Worm (Caenorhabditis elegans) whole organism, mixed stage, embryonic: ENCODE measurements around the gene pqe-1.
A peak's percentile ranks its signal among the peaks of the same experiment; 100 is the strongest.

Experiments used
- bed-3 ChIP-seq: fragments of 200-800 bp; sonication (Bioruptor generic); optimal IDR thresholded peaks from 3 replicates; lab custom pipeline; 2018; ENCODE audit warnings: mild to moderate bottlenecking, missing genetic modification characterization, moderate library complexity, missing compliant biosample characterization
- blmp-1 ChIP-seq: fragments of 150-350 bp; optimal IDR thresholded peaks from 2 replicates; lab custom pipeline; 2014; ENCODE audit warnings: missing biosample characterization, missing genetic modification characterization
- ceh-39 ChIP-seq: fragments of 150-350 bp; optimal IDR thresholded peaks from 2 replicates; lab custom pipeline; 2014; ENCODE audit warnings: missing biosample characterization, missing genetic modification characterization
- ceh-43 ChIP-seq: fragments of 200-800 bp; sonication (Bioruptor generic); optimal IDR thresholded peaks from 2 replicates; lab custom pipeline; 2018; ENCODE audit warnings: mild to moderate bottlenecking, missing genetic modification characterization, moderate library complexity, missing compliant biosample characterization
- ceh-83 ChIP-seq: fragments of 200-800 bp; sonication (Bioruptor generic); optimal IDR thresholded peaks from 2 replicates; lab custom pipeline; 2018; ENCODE audit warnings: mild to moderate bottlenecking, missing genetic modification characterization, missing compliant biosample characterization
- ces-1 ChIP-seq: fragments of 150-350 bp; optimal IDR thresholded peaks from 2 replicates; lab custom pipeline; 2014; ENCODE audit warnings: missing biosample characterization, missing genetic modification reagents, missing genetic modification characterization
- cnd-1 ChIP-seq: fragments of 200-800 bp; sonication (Bioruptor generic); optimal IDR thresholded peaks from 2 replicates; lab custom pipeline; 2018; ENCODE audit warnings: mild to moderate bottlenecking, missing genetic modification characterization, missing compliant biosample characterization
- drap-1 ChIP-seq: fragments of 200-800 bp; sonication (Bioruptor generic); optimal IDR thresholded peaks from 3 replicates; lab custom pipeline; 2018; ENCODE audit warnings: mild to moderate bottlenecking, missing genetic modification characterization, missing compliant biosample characterization
- elt-1 ChIP-seq: sonication (generic microtip); optimal IDR thresholded peaks from 2 replicates; lab custom pipeline; 2017; ENCODE audit warnings: missing genetic modification characterization, mild to moderate bottlenecking, missing compliant biosample characterization, antibody characterized with exemption, moderate library complexity, borderline replicate concordance; ENCODE audit not compliant: insufficient read depth
- elt-3 ChIP-seq: fragments of 150-350 bp; optimal IDR thresholded peaks from 2 replicates; lab custom pipeline; 2014; ENCODE audit warnings: missing biosample characterization, missing genetic modification characterization
- flh-1 ChIP-seq: fragments of 200-800 bp; sonication (Bioruptor generic); optimal IDR thresholded peaks from 2 replicates; lab custom pipeline; 2018; ENCODE audit warnings: mild to moderate bottlenecking, missing genetic modification characterization, moderate library complexity, missing compliant biosample characterization
- ham-2 ChIP-seq: fragments of 200-800 bp; sonication (Bioruptor generic); optimal IDR thresholded peaks from 2 replicates; lab custom pipeline; 2018; ENCODE audit warnings: mild to moderate bottlenecking, missing genetic modification characterization, missing compliant biosample characterization
- hlh-1 ChIP-seq: fragments of 150-350 bp; optimal IDR thresholded peaks from 2 replicates; lab custom pipeline; 2014; ENCODE audit warnings: missing biosample characterization, missing genetic modification reagents, missing genetic modification characterization
- lin-13 ChIP-seq: fragments of 150-350 bp; optimal IDR thresholded peaks from 2 replicates; lab custom pipeline; 2014; ENCODE audit warnings: missing biosample characterization, missing genetic modification characterization
- lin-32 ChIP-seq: fragments of 200-800 bp; sonication (Bioruptor generic); optimal IDR thresholded peaks from 2 replicates; lab custom pipeline; 2018; ENCODE audit warnings: mild to moderate bottlenecking, missing genetic modification characterization, missing compliant biosample characterization
- lsy-2 ChIP-seq: fragments of 150-350 bp; optimal IDR thresholded peaks from 2 replicates; lab custom pipeline; 2014; ENCODE audit warnings: missing biosample characterization, missing genetic modification characterization
- mab-5 ChIP-seq: fragments of 150-350 bp; optimal IDR thresholded peaks from 2 replicates; lab custom pipeline; 2014; ENCODE audit warnings: missing biosample characterization, missing genetic modification characterization
- mep-1 ChIP-seq: fragments of 150-350 bp; optimal IDR thresholded peaks from 2 replicates; lab custom pipeline; 2017; ENCODE audit warnings: missing biosample characterization, missing genetic modification reagents, missing genetic modification characterization, inconsistent platforms
- mls-2 ChIP-seq: sonication (generic microtip); optimal IDR thresholded peaks from 2 replicates; lab custom pipeline; 2016; ENCODE audit warnings: mild to moderate bottlenecking, missing genetic modification characterization, moderate library complexity, missing compliant biosample characterization
- nhr-12 ChIP-seq: fragments of 150-350 bp; optimal IDR thresholded peaks from 2 replicates; lab custom pipeline; 2014; ENCODE audit warnings: missing biosample characterization, missing genetic modification characterization
- nhr-2 ChIP-seq: fragments of 150-350 bp; optimal IDR thresholded peaks from 2 replicates; lab custom pipeline; 2014; ENCODE audit warnings: missing biosample characterization, missing genetic modification characterization
- nhr-237 ChIP-seq: fragments of 150-350 bp; optimal IDR thresholded peaks from 2 replicates; lab custom pipeline; 2014; ENCODE audit warnings: missing biosample characterization, missing genetic modification characterization
- nhr-28 ChIP-seq: fragments of 150-350 bp; optimal IDR thresholded peaks from 2 replicates; lab custom pipeline; 2014; ENCODE audit warnings: missing biosample characterization, missing genetic modification characterization
- nhr-76 ChIP-seq: sonication (generic microtip); optimal IDR thresholded peaks from 2 replicates; lab custom pipeline; 2017; ENCODE audit warnings: missing biosample characterization, missing genetic modification characterization
- pha-4 ChIP-seq: fragments of 150-350 bp; optimal IDR thresholded peaks from 2 replicates; lab custom pipeline; 2018; ENCODE audit warnings: missing biosample characterization, missing genetic modification reagents, missing genetic modification characterization
- sem-2 ChIP-seq: fragments of 200-800 bp; sonication (Bioruptor generic); optimal IDR thresholded peaks from 2 replicates; lab custom pipeline; 2018; ENCODE audit warnings: mild to moderate bottlenecking, missing genetic modification characterization, missing compliant biosample characterization
- snpc-4 ChIP-seq: fragments of 150-350 bp; optimal IDR thresholded peaks from 2 replicates; lab custom pipeline; 2014; ENCODE audit warnings: missing biosample characterization, missing genetic modification characterization
- sptf-1 ChIP-seq: sonication (generic microtip); optimal IDR thresholded peaks from 2 replicates; lab custom pipeline; 2017; ENCODE audit warnings: mild to moderate bottlenecking, missing genetic modification characterization, moderate library complexity, missing compliant biosample characterization
- tbx-8 ChIP-seq: fragments of 200-800 bp; sonication (Bioruptor generic); optimal IDR thresholded peaks from 2 replicates; lab custom pipeline; 2018; ENCODE audit warnings: mild to moderate bottlenecking, missing genetic modification characterization, moderate library complexity, missing compliant biosample characterization
- unc-120 ChIP-seq: sonication (generic microtip); optimal IDR thresholded peaks from 2 replicates; lab custom pipeline; 2017; ENCODE audit warnings: missing genetic modification characterization, missing compliant biosample characterization; ENCODE audit not compliant: poor library complexity, severe bottlenecking
- unc-39 ChIP-seq: fragments of 150-350 bp; optimal IDR thresholded peaks from 2 replicates; lab custom pipeline; 2014; ENCODE audit warnings: missing biosample characterization, missing genetic modification characterization
- unc-62 ChIP-seq: fragments of 150-350 bp; optimal IDR thresholded peaks from 2 replicates; lab custom pipeline; 2014; ENCODE audit warnings: missing biosample characterization, missing genetic modification reagents, missing genetic modification characterization
- zip-8 ChIP-seq: fragments of 150-350 bp; optimal IDR thresholded peaks from 2 replicates; lab custom pipeline; 2014; ENCODE audit warnings: missing biosample characterization, missing genetic modification characterization
- ztf-11 ChIP-seq: fragments of 150-350 bp; optimal IDR thresholded peaks from 2 replicates; lab custom pipeline; 2014; ENCODE audit warnings: missing biosample characterization, missing genetic modification characterization

Gene pqe-1

DNA sequence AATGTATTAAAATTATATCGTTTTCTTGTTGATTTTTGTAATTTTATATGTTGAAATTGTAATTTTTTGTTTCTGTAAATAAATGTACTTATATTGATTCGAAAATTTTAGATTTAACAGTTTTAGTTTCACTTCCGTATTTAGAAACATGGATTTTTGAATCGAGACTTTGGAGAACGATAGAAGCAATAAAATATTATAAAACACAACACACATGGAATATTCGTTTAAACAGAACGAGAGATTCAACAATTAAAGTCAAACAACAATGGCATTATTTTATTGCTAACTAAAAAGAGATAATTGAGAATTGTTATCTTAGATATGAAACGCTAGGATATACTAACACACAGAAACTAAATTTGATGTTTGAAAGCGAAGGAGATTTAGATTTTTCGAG lies 42.6 kb upstream of the pqe-1 start:
- no peak for TF ChIP-seq mls-2
- no peak for TF ChIP-seq blmp-1 (tag; lab: Kevin White, UChicago)
- no peak for TF ChIP-seq ces-1 (GFP tag; lab: Kevin White, UChicago)

DNA sequence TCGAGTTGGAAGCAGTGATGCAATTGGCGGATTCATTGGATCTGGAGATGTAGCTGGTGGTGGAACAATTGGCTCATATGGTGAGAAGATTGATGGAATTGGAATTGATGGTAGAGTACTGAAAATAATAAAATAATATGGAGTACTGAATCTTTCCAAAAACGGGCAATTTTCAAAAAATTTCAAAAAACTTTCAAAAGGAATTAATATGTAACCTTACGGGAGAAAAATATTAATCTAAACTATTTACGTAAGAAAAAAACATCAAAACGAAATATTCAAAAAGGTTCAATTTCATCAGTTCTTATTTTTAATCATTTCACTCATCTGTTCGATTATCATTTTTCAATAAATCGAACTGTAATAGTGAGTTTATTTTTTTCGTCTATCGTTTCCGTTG lies 41.2 kb upstream of the pqe-1 start, which contains the start of gene ZC395.4:
ZC395.4 (plus strand) TSS at position 301 of the 400 bp plus-strand sequence.
- TF ChIP-seq nhr-237 (tag; lab: Kevin White, UChicago): no peak
- TF ChIP-seq pha-4 (tag; lab: Kevin White, UChicago): no peak
- no peak for TF ChIP-seq lsy-2 (tag; lab: Kevin White, UChicago)
- no peak for TF ChIP-seq ztf-11
- no peak for TF ChIP-seq ces-1 (GFP tag; lab: Kevin White, UChicago)
- no peak for TF ChIP-seq lin-13 (tag; lab: Kevin White, UChicago)
- TF ChIP-seq ceh-83: no peak
- TF ChIP-seq cnd-1: no peak
- no peak for TF ChIP-seq nhr-2 (tag; lab: Kevin White, UChicago)

DNA sequence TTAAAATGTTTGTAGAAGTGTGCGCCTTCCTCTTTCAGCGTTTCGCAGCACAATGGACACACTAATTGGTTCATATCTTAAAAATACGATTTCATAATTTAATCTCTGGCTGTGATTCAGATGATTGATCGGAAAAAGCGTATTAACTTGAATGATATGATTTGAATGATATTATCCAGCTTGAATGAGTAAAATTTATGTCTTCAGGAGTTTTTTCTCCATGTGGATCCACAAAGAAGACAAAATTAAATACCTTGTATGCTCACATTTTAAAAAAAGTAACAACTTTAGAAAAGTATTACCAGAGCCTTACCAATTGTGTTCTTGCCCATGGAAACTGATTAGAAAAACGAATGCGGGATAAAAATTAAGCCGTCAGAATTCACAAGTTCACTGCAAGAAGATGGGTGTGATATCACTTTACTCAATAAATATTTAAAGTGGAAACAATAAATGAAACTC lies 37.6 kb upstream of the pqe-1 start, which contains the start of gene ztf-8:
ztf-8 (minus strand) TSS at position 76 of the 462 bp plus-strand sequence.
- no peak for TF ChIP-seq blmp-1 (tag; lab: Kevin White, UChicago)
- TF ChIP-seq snpc-4 (tag; lab: Kevin White, UChicago): no peak
- peak; percentile 3 for TF ChIP-seq ces-1 (GFP tag; lab: Kevin White, UChicago)
- TF ChIP-seq pha-4 (tag; lab: Kevin White, UChicago): no peak
- no peak for TF ChIP-seq elt-3
- TF ChIP-seq unc-39: no peak
- no peak for TF ChIP-seq tbx-8 (GFP tag; lab: Kevin White, UChicago)
- TF ChIP-seq ham-2: no peak

DNA sequence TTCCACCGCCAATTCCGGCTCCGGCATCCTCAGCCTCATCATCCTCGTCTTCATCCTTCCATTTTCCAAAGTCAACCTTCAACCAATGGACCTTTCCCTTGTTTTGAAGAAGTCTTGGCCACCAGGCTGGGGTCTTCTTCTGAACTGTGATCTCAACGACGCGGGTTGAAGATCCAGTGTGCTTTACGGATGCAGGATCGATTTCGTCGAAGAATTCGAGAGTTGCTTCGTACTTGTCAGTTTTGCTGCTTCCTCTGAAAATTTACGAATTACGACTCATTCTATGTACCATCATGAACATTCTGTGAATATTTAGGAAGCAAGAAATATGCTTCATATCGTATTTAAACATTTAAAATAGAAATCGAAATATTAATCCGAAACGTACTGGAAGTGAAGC lies 36.8 kb upstream of the pqe-1 start:
- no peak for TF ChIP-seq flh-1 (GFP tag; lab: Kevin White, UChicago)

DNA sequence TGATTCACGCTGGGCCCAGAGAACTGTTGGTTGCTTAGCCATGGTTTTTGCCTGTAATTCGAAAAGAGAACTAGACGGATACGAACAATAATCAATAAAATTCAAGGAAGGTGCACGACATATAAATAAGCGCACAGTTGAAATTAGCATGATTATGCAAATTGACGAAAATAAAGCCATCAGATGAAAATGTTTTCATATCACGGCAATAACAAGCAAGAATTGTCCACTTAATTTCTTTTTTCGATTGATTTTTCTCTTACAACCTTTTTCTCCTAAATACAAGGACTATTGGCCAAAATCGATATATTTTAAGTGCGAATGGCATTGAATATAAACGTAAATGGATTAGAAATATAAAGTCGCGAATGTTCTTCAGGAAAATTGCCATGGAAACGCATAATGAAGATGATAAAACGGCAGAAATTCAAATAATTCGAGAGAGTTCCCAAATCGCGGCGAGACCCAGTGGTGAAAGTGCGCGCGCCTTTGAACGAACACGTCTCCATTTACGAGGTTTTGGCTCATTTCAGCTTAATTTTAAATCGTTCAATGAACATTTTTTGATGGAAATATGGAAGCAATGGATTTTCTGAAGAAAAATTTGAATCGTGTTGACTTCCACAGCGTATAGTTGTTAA lies 36.2 kb upstream of the pqe-1 start, which contains the start of the genes daf-41 and toc-1:
daf-41 (minus strand) TSS at position 51 of the 641 bp plus-strand sequence.
toc-1 (plus strand) TSS at position 537 of the 641 bp plus-strand sequence.
- no peak for TF ChIP-seq blmp-1 (tag; lab: Kevin White, UChicago)
- no peak for TF ChIP-seq ham-2
- TF ChIP-seq nhr-2 (tag; lab: Kevin White, UChicago): no peak
- no peak for TF ChIP-seq zip-8
- TF ChIP-seq elt-3: no peak
- no peak for TF ChIP-seq unc-62 (GFP tag; lab: Kevin White, UChicago)
- TF ChIP-seq hlh-1 (tag; lab: Kevin White, UChicago): no peak
- TF ChIP-seq drap-1 (GFP tag; lab: Kevin White, UChicago): no peak
- peak; percentile 56 for TF ChIP-seq unc-120 (tag; lab: Kevin White, UChicago)
- TF ChIP-seq unc-39: no peak
- TF ChIP-seq sptf-1 (tag; lab: Kevin White, UChicago): no peak
- TF ChIP-seq mep-1 (tag; lab: Kevin White, UChicago): peak; percentile 64
- TF ChIP-seq ces-1 (GFP tag; lab: Kevin White, UChicago): peak; percentile 72
- TF ChIP-seq cnd-1: no peak
- no peak for TF ChIP-seq lin-13 (tag; lab: Kevin White, UChicago)
- no peak for TF ChIP-seq ztf-11
- no peak for TF ChIP-seq ceh-39 (tag; lab: Kevin White, UChicago)
- no peak for TF ChIP-seq bed-3 (GFP tag; lab: Kevin White, UChicago)
- TF ChIP-seq flh-1 (GFP tag; lab: Kevin White, UChicago): no peak
- no peak for TF ChIP-seq lin-32 (GFP tag; lab: Kevin White, UChicago)
- no peak for TF ChIP-seq tbx-8 (GFP tag; lab: Kevin White, UChicago)
- no peak for TF ChIP-seq elt-1
- no peak for TF ChIP-seq nhr-12 (tag; lab: Kevin White, UChicago)
- TF ChIP-seq mab-5: no peak
- peak; percentile 24 for TF ChIP-seq nhr-237 (tag; lab: Kevin White, UChicago)
- TF ChIP-seq nhr-28 (tag; lab: Kevin White, UChicago): no peak
- no peak for TF ChIP-seq snpc-4 (tag; lab: Kevin White, UChicago)
- TF ChIP-seq ceh-83: no peak
- TF ChIP-seq ceh-43 (GFP tag; lab: Kevin White, UChicago): no peak
- TF ChIP-seq mls-2: peak; percentile 55
- no peak for TF ChIP-seq nhr-76 (tag; lab: Kevin White, UChicago)
- TF ChIP-seq sem-2: no peak
- TF ChIP-seq, all 35 proteins: peak for 5
